Worm (Caenorhabditis elegans) whole organism, mixed stage, embryonic: ENCODE results near the gene srh-287.

Source experiments
- ceh-43 ChIP-seq: fragments of 200-800 bp; sonication (Bioruptor generic); optimal IDR thresholded peaks from 2 replicates; lab custom pipeline; 2018; ENCODE audit warnings: mild to moderate bottlenecking, missing genetic modification characterization, moderate library complexity, missing compliant biosample characterization
- nhr-76 ChIP-seq: sonication (generic microtip); optimal IDR thresholded peaks from 2 replicates; lab custom pipeline; 2017; ENCODE audit warnings: missing biosample characterization, missing genetic modification characterization

- TF ChIP-seq ceh-43 (no peak), nhr-76 (no peak)
These were observed 20.4 kb upstream of the srh-287 start for ce11 chrV:17780285-17780684.
